Worm (Caenorhabditis elegans): Measurements from ENCODE around the gene cux-7.

The cux-7 gene

ce11 chrIII:7491931-7492330 is 28.7 kb downstream of the cux-7 start:
- TF ChIP-seq hif-1 (tag; optimal IDR thresholded peaks at IDR 0.05): peak in 1 of 2 experiments; percentile 22
- peak; percentile 0 for TF ChIP-seq nhr-28 (tag; optimal IDR thresholded peaks at IDR 0.05)
- peak in 1 of 2 experiments; percentile 67 for TF ChIP-seq unc-62 (GFP tag; optimal IDR thresholded peaks at IDR 0.05 in 1 of 2)
- no peak for TF ChIP-seq unc-62 (tag; optimal IDR thresholded peaks at IDR 0.05)
- TF ChIP-seq lin-29 (GFP tag; IDR thresholded peaks at IDR 0.05): no peak
- no peak for TF ChIP-seq sdz-12 (GFP tag; optimal IDR thresholded peaks at IDR 0.05)
- TF ChIP-seq mxl-3 (GFP tag; optimal IDR thresholded peaks at IDR 0.05): peak; percentile 35
- no peak for TF ChIP-seq egl-43 (GFP tag; IDR thresholded peaks at IDR 0.05)
- peak; percentile 22 for TF ChIP-seq hlh-11 (tag; optimal IDR thresholded peaks at IDR 0.05)

DNA sequence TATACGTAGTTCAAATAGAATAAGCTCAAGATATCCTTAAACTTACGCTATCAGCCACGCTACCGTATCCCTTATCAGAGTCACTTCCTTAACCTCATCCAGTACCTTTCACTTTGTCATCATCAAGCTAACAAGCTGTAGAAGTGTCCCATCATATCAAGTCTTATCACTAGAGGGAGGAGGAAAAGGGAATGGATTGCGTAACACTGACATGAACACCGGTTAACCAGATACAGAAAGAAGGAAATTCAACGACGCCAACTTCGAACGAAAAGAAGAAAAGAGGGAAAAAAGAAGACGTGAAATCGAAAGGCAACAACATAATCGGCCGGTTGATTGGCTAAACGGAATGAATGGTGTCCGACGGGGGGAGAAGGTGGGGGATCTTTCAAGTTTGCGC is 30.6 kb downstream of the cux-7 start:
- TF ChIP-seq R02D3.7 (tag; optimal IDR thresholded peaks at IDR 0.05): no peak
- TF ChIP-seq unc-39 (tag; optimal IDR thresholded peaks at IDR 0.05): no peak
- TF ChIP-seq cey-2 (tag; optimal IDR thresholded peaks at IDR 0.05; ENCODE audit: borderline replicate concordance, insufficient read depth): no peak
- TF ChIP-seq mxl-3 (GFP tag; optimal IDR thresholded peaks at IDR 0.05): no peak
- no peak for TF ChIP-seq egl-43 (GFP tag; IDR thresholded peaks at IDR 0.05)
- no peak for TF ChIP-seq madf-9 (GFP tag; conservative IDR thresholded peaks at IDR 0.05)
- no peak for TF ChIP-seq spr-1 (tag; optimal IDR thresholded peaks at IDR 0.05)
- TF ChIP-seq ceh-62 (tag; optimal IDR thresholded peaks at IDR 0.05): no peak
- no peak for TF ChIP-seq unc-62 (GFP tag; optimal IDR thresholded peaks at IDR 0.05 in 1 of 2)
- no peak for TF ChIP-seq unc-62 (tag; optimal IDR thresholded peaks at IDR 0.05)
- no peak for TF ChIP-seq saeg-2 (GFP tag; IDR thresholded peaks at IDR 0.05)
- no peak for TF ChIP-seq Y75B8A.6 (GFP tag; IDR thresholded peaks at IDR 0.05)
- no peak for TF ChIP-seq ceh-32 (tag; optimal IDR thresholded peaks at IDR 0.05; ENCODE audit: poor library complexity)
- no peak for TF ChIP-seq duxl-1 (tag; optimal IDR thresholded peaks at IDR 0.05; ENCODE audit: poor library complexity)
- TF ChIP-seq nhr-42 (GFP tag; IDR thresholded peaks at IDR 0.05): no peak
- TF ChIP-seq lin-15B (tag; optimal IDR thresholded peaks at IDR 0.05): no peak
- no peak for TF ChIP-seq ceh-82 (tag; optimal IDR thresholded peaks at IDR 0.05)
- no peak for TF ChIP-seq lin-29 (GFP tag; IDR thresholded peaks at IDR 0.05)
- no peak for TF ChIP-seq nhr-6 (tag; optimal IDR thresholded peaks at IDR 0.05)
- TF ChIP-seq nhr-77 (tag; optimal IDR thresholded peaks at IDR 0.05): no peak
- no peak for TF ChIP-seq lim-7 (GFP tag; IDR thresholded peaks at IDR 0.05)

DNA sequence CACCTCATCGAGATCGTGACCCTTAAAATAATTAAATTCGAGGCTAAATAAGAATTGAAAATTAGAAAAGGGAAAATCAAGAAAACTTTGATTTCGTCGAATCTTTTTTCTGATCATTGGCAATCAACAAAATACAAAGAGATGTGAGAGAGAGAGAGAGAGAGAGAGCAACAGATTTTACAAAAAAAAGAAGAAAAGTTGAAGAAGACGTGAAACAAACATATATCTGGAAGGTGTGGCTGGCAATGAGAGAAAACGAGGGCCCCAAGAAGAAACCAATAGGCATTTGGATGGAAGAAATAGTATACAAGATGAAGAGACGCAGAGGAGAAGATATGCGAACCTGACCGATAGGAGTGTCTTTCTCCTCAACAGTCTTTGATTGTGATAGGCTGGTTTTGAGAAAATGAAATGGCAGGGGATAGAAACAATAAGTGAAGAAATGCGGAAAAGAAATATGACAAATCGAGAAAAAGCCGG is 31.6 kb downstream of the cux-7 start, which contains the start of gene mup-4:
Gene mup-4 (minus strand): TSS at position 51 of the 480 bp plus-strand sequence.
- TF ChIP-seq unc-130 (GFP tag; optimal IDR thresholded peaks at IDR 0.05): no peak
- TF ChIP-seq fos-1 (tag; optimal IDR thresholded peaks at IDR 0.05): no peak
- TF ChIP-seq lin-15B (tag; optimal IDR thresholded peaks at IDR 0.05): no peak
- no peak for TF ChIP-seq zfp-2 (tag; optimal IDR thresholded peaks at IDR 0.05)
- TF ChIP-seq ZK546.5 (tag; optimal IDR thresholded peaks at IDR 0.05): no peak
- no peak for TF ChIP-seq egl-27 (tag; optimal IDR thresholded peaks at IDR 0.05)
- no peak for TF ChIP-seq pqm-1 (tag; optimal IDR thresholded peaks at IDR 0.05)
- no peak for TF ChIP-seq nhr-48 (tag; optimal IDR thresholded peaks at IDR 0.05)
- TF ChIP-seq ctbp-1 (GFP tag; IDR thresholded peaks at IDR 0.05): no peak
- no peak for TF ChIP-seq php-3 (GFP tag; IDR thresholded peaks at IDR 0.05)
- no peak for TF ChIP-seq hif-1 (tag; optimal IDR thresholded peaks at IDR 0.05)
- TF ChIP-seq F37D6.2 (tag; optimal IDR thresholded peaks at IDR 0.05): no peak
- no peak for TF ChIP-seq ceh-62 (tag; optimal IDR thresholded peaks at IDR 0.05)
- no peak for TF ChIP-seq lin-13 (GFP tag; optimal IDR thresholded peaks at IDR 0.05)
- no peak for TF ChIP-seq T20F7.1 (GFP tag; optimal IDR thresholded peaks at IDR 0.05)
- TF ChIP-seq lin-1 (GFP tag; IDR thresholded peaks at IDR 0.05): no peak
- no peak for TF ChIP-seq sdz-12 (GFP tag; optimal IDR thresholded peaks at IDR 0.05)

Data from whole organism, L4 larva.